Worm (Caenorhabditis elegans): ENCODE measurements around the gene evl-20.

- no peak for TF ChIP-seq mep-1 (tag; optimal IDR thresholded peaks at IDR 0.05)
- TF ChIP-seq snpc-4 (tag; optimal IDR thresholded peaks at IDR 0.05): no peak
- TF ChIP-seq nhr-77 (tag; optimal IDR thresholded peaks at IDR 0.05): no peak
- no peak for TF ChIP-seq unc-130 (GFP tag; optimal IDR thresholded peaks at IDR 0.05)
- TF ChIP-seq nhr-11 (tag; optimal IDR thresholded peaks at IDR 0.05): no peak
- no peak for TF ChIP-seq rbr-2 (tag; optimal IDR thresholded peaks at IDR 0.05)
- TF ChIP-seq egl-43 (GFP tag; IDR thresholded peaks at IDR 0.05): no peak
- TF ChIP-seq ztf-11 (tag; optimal IDR thresholded peaks at IDR 0.05): no peak
- TF ChIP-seq ceh-62 (tag; optimal IDR thresholded peaks at IDR 0.05): no peak
- no peak for TF ChIP-seq lin-39 (tag; optimal IDR thresholded peaks at IDR 0.05)
- no peak for TF ChIP-seq R02D3.7 (tag; optimal IDR thresholded peaks at IDR 0.05)
- no peak for TF ChIP-seq gei-8 (GFP tag; optimal IDR thresholded peaks at IDR 0.05)
Observed at ce11 chrII:8409538-8409937, 34.6 kb upstream of the evl-20 start.

Data from whole organism, L4 larva.